Worm (Caenorhabditis elegans) whole organism, L3 larva: ENCODE data around the gene srw-113.

Experiments used
- ZK546.5 ChIP-seq: sonication (generic microtip); optimal IDR thresholded peaks from 2 replicates; lab custom pipeline; 2017; ENCODE audit warnings: missing biosample characterization, missing genetic modification characterization
- aly-2 ChIP-seq: fragments of 150-350 bp; optimal IDR thresholded peaks from 2 replicates; lab custom pipeline; 2014; ENCODE audit warnings: missing biosample characterization, missing genetic modification characterization
- ama-1 ChIP-seq: fragments of 150-350 bp; optimal IDR thresholded peaks from 2 replicates; lab custom pipeline; 2018
- elt-3 ChIP-seq, 3 experiments: fragments of 150-350 bp in 1 of 3; sonication (generic microtip) in 2 of 3; optimal IDR thresholded peaks; 2 replicates in 2 of 3; 4 replicates in 1 of 3; lab custom pipeline; 2014 to 2017; ENCODE audit warnings: missing biosample characterization in 3 of 3, missing genetic modification characterization in 3 of 3
- fos-1 ChIP-seq: fragments of 150-350 bp; optimal IDR thresholded peaks from 2 replicates; lab custom pipeline; 2014; ENCODE audit warnings: missing biosample characterization, missing genetic modification characterization
- tbx-2 ChIP-seq: sonication (generic microtip); optimal IDR thresholded peaks from 2 replicates; lab custom pipeline; 2016; ENCODE audit warnings: mild to moderate bottlenecking, missing genetic modification characterization, missing compliant biosample characterization
- unc-62 ChIP-seq: fragments of 150-350 bp; sonication (generic microtip); optimal IDR thresholded peaks from 4 replicates; lab custom pipeline; 2014; ENCODE audit warnings: missing biosample characterization, missing genetic modification reagents, missing genetic modification characterization

DNA sequence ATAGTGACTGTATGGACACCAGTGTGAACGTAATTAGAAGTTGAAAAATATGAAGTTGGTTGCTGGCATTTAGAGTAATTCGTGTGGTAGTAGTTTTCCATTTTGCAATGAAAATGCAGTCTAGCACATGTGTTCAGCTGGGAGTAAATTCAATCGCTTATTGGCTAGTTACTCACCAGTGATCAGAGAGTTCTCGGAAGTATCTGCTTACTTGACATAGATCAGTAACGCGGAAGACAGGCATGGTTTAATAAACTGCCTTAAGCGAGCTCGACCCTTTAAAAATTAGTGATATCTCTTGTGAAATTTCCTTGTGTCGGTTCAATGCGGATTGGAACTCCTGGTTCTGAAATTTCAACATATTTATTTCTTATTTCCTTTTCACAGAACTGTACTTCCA lies 43.3 kb downstream of the srw-113 start, which contains the start of gene srh-52:
- TF ChIP-seq tbx-2 (tag; lab: Kevin White, UChicago) = no peak
- no peak for TF ChIP-seq fos-1
- no peak for TF ChIP-seq ama-1
- no peak for TF ChIP-seq elt-3 (tag; optimal IDR thresholded peaks at IDR 0.05; lab: Kevin White, UChicago)
- no peak for TF ChIP-seq aly-2 (tag; lab: Kevin White, UChicago)
- no peak for TF ChIP-seq unc-62
- no peak for TF ChIP-seq ZK546.5
